Worm (Caenorhabditis elegans) whole organism, young adult: ENCODE measurements around the gene gcy-19.

ENCODE experiments used
- B0336.3 ChIP-seq: fragments of 200-800 bp; sonication (Bioruptor generic); IDR thresholded peaks from 2 replicates; pipeline ENCODE4 v1.3.6; 2022; ENCODE audit warnings: missing genetic modification characterization, missing compliant biosample characterization
- D2030.7 ChIP-seq: fragments of 200-800 bp; sonication (Bioruptor generic); IDR thresholded peaks from 2 replicates; pipeline ENCODE4 v1.3.6; 2022; ENCODE audit warnings: missing genetic modification reagents, missing genetic modification characterization, missing compliant biosample characterization
- F22D6.2 ChIP-seq: sonication (generic microtip); optimal IDR thresholded peaks from 2 replicates; lab custom pipeline; 2016; ENCODE audit warnings: mild to moderate bottlenecking, missing genetic modification characterization, missing compliant biosample characterization
- F33H1.4 ChIP-seq: fragments of 200-800 bp; sonication (Bioruptor generic); IDR thresholded peaks from 2 replicates; pipeline ENCODE4 v1.3.6; 2022; ENCODE audit warnings: missing genetic modification reagents, missing genetic modification characterization, missing compliant biosample characterization
- F39B2.1 ChIP-seq: fragments of 200-800 bp; sonication (Bioruptor generic); IDR thresholded peaks from 2 replicates; pipeline ENCODE4 v1.3.6; 2022; ENCODE audit warnings: missing genetic modification reagents, missing genetic modification characterization, missing compliant biosample characterization
- Y56A3A.18 ChIP-seq: fragments of 200-800 bp; sonication (Bioruptor generic); IDR thresholded peaks from 2 replicates; pipeline ENCODE4 v1.3.6; 2022; ENCODE audit warnings: missing genetic modification reagents, missing genetic modification characterization, missing compliant biosample characterization
- Y67H2A.10 ChIP-seq: fragments of 200-800 bp; sonication (Bioruptor generic); conservative IDR thresholded peaks from 2 replicates; pipeline ENCODE4 v1.3.6; 2022; ENCODE audit warnings: missing genetic modification reagents, missing genetic modification characterization, missing compliant biosample characterization
- ZK185.1 ChIP-seq: sonication (generic microtip); optimal IDR thresholded peaks from 2 replicates; lab custom pipeline; 2016; ENCODE audit warnings: mild to moderate bottlenecking, missing genetic modification characterization, missing compliant biosample characterization; ENCODE audit not compliant: poor library complexity, severe bottlenecking
- atf-7 ChIP-seq: sonication (generic microtip); optimal IDR thresholded peaks from 2 replicates; lab custom pipeline; 2017; ENCODE audit warnings: mild to moderate bottlenecking, missing genetic modification characterization, missing compliant biosample characterization
- athp-1 ChIP-seq: sonication (generic microtip); optimal IDR thresholded peaks from 2 replicates; lab custom pipeline; 2017; ENCODE audit warnings: mild to moderate bottlenecking, missing genetic modification characterization, missing compliant biosample characterization
- bed-2 ChIP-seq: fragments of 200-800 bp; sonication (Bioruptor generic); IDR thresholded peaks from 2 replicates; pipeline ENCODE4 v1.3.6; 2022; ENCODE audit warnings: missing genetic modification reagents, missing genetic modification characterization, missing compliant biosample characterization
- ccch-3 ChIP-seq: fragments of 200-800 bp; sonication (Bioruptor generic); optimal IDR thresholded peaks from 2 replicates; lab custom pipeline; 2018; ENCODE audit warnings: mild to moderate bottlenecking, missing genetic modification characterization, missing compliant biosample characterization
- cebp-1 ChIP-seq, 2 experiments: fragments of 200-800 bp in 1 of 2; sonication (Bioruptor generic) in 1 of 2; sonication (generic microtip) in 1 of 2; IDR thresholded peaks in 1 of 2; optimal IDR thresholded peaks in 1 of 2; 2 replicates each; pipeline versions ENCODE4 v1.3.6 to Lab custom; 2017 to 2022; ENCODE audit warnings: missing compliant biosample characterization in 2 of 2, missing genetic modification characterization in 2 of 2, mild to moderate bottlenecking in 1 of 2, missing genetic modification reagents in 1 of 2, moderate library complexity in 1 of 2
- cebp-2 ChIP-seq: fragments of 200-800 bp; sonication (Bioruptor generic); IDR thresholded peaks from 2 replicates; pipeline ENCODE4 v1.3.6; 2022; ENCODE audit warnings: missing genetic modification characterization, missing compliant biosample characterization
- ceh-27 ChIP-seq: fragments of 200-800 bp; sonication (Bioruptor generic); optimal IDR thresholded peaks from 2 replicates; lab custom pipeline; 2018; ENCODE audit warnings: mild to moderate bottlenecking, missing genetic modification characterization, moderate library complexity, missing compliant biosample characterization
- dox-1 ChIP-seq: fragments of 200-800 bp; sonication (Bioruptor generic); IDR thresholded peaks from 2 replicates; pipeline ENCODE4 v1.3.6; 2022; ENCODE audit warnings: missing genetic modification reagents, missing genetic modification characterization, missing compliant biosample characterization
- dpff-1 ChIP-seq: sonication (generic microtip); optimal IDR thresholded peaks from 2 replicates; lab custom pipeline; 2017; ENCODE audit warnings: mild to moderate bottlenecking, missing genetic modification characterization, missing compliant biosample characterization
- efl-1 ChIP-seq: fragments of 150-350 bp; optimal IDR thresholded peaks from 2 replicates; lab custom pipeline; 2014; ENCODE audit warnings: missing biosample characterization, missing genetic modification reagents, missing genetic modification characterization
- egrh-3 ChIP-seq: fragments of 200-800 bp; sonication (Bioruptor generic); IDR thresholded peaks from 2 replicates; pipeline ENCODE4 v1.3.6; 2022; ENCODE audit warnings: missing genetic modification reagents, missing genetic modification characterization, missing compliant biosample characterization
- gei-17 ChIP-seq: fragments of 200-800 bp; sonication (Bioruptor generic); optimal IDR thresholded peaks from 2 replicates; lab custom pipeline; 2018; ENCODE audit warnings: mild to moderate bottlenecking, missing genetic modification characterization, missing compliant biosample characterization
- hlh-26 ChIP-seq: fragments of 200-800 bp; sonication (Bioruptor generic); conservative IDR thresholded peaks from 2 replicates; pipeline ENCODE4 v1.3.6; 2022; ENCODE audit warnings: missing genetic modification reagents, missing genetic modification characterization, missing compliant biosample characterization
- hmg-1.2 ChIP-seq: fragments of 200-800 bp; sonication (Bioruptor generic); IDR thresholded peaks from 2 replicates; pipeline ENCODE4 v1.3.6; 2022; ENCODE audit warnings: missing genetic modification reagents, missing genetic modification characterization, missing compliant biosample characterization
- hsf-1 ChIP-seq: fragments of 200-800 bp; sonication (Bioruptor generic); IDR thresholded peaks from 2 replicates; pipeline ENCODE4 v1.3.6; 2022; ENCODE audit warnings: missing genetic modification reagents, missing genetic modification characterization, missing compliant biosample characterization
- let-526 ChIP-seq: fragments of 200-800 bp; sonication (Bioruptor generic); IDR thresholded peaks from 2 replicates; pipeline ENCODE4 v1.3.6; 2022; ENCODE audit warnings: missing genetic modification reagents, missing genetic modification characterization, missing compliant biosample characterization
- lin-26 ChIP-seq: fragments of 200-800 bp; sonication (Bioruptor generic); IDR thresholded peaks from 2 replicates; pipeline ENCODE4 v1.3.6; 2022; ENCODE audit warnings: missing genetic modification reagents, missing genetic modification characterization, missing compliant biosample characterization
- lin-54 ChIP-seq: fragments of 200-800 bp; sonication (Bioruptor generic); optimal IDR thresholded peaks from 2 replicates; lab custom pipeline; 2018; ENCODE audit warnings: mild to moderate bottlenecking, missing genetic modification characterization, missing compliant biosample characterization
- mcd-1 ChIP-seq: fragments of 200-800 bp; sonication (Bioruptor generic); IDR thresholded peaks from 2 replicates; pipeline ENCODE4 v1.3.6; 2022; ENCODE audit warnings: missing genetic modification reagents, missing genetic modification characterization, missing compliant biosample characterization
- mes-4 ChIP-seq: sonication (generic microtip); optimal IDR thresholded peaks from 2 replicates; lab custom pipeline; 2016; ENCODE audit warnings: missing genotype, missing genetic modification characterization, missing compliant biosample characterization
- nfya-1 ChIP-seq: sonication (generic microtip); optimal IDR thresholded peaks from 2 replicates; lab custom pipeline; 2017; ENCODE audit warnings: antibody characterized with exemption, missing compliant biosample characterization, missing genetic modification characterization, borderline replicate concordance; ENCODE audit not compliant: insufficient read depth
- nfya-2 ChIP-seq: fragments of 200-800 bp; sonication (Bioruptor generic); IDR thresholded peaks from 2 replicates; pipeline ENCODE4 v1.3.6; 2022; ENCODE audit warnings: missing genetic modification reagents, missing genetic modification characterization, missing compliant biosample characterization
- nhr-90 ChIP-seq: sonication (generic microtip); optimal IDR thresholded peaks from 2 replicates; lab custom pipeline; 2016; ENCODE audit warnings: missing genotype, mild to moderate bottlenecking, missing genetic modification characterization, missing compliant biosample characterization
- sdz-38 ChIP-seq: sonication (generic microtip); optimal IDR thresholded peaks from 2 replicates; lab custom pipeline; 2016; ENCODE audit warnings: missing genotype, missing genetic modification characterization, missing compliant biosample characterization
- snpc-1.3 ChIP-seq: sonication (generic microtip); optimal IDR thresholded peaks from 2 replicates; lab custom pipeline; 2017; ENCODE audit warnings: missing genetic modification characterization, mild to moderate bottlenecking, missing compliant biosample characterization, antibody characterized with exemption, moderate library complexity, missing genotype, missing genetic modification reagents; ENCODE audit not compliant: insufficient read depth
- snpc-3.4 ChIP-seq: sonication (generic microtip); optimal IDR thresholded peaks from 2 replicates; lab custom pipeline; 2017; ENCODE audit warnings: missing genetic modification characterization, mild to moderate bottlenecking, missing compliant biosample characterization, antibody characterized with exemption, moderate library complexity, missing genotype, missing genetic modification reagents
- unc-62 ChIP-seq: fragments of 150-350 bp; optimal IDR thresholded peaks from 2 replicates; lab custom pipeline; 2014; ENCODE audit warnings: missing biosample characterization, missing genetic modification reagents, missing genetic modification characterization
- zfh-2 ChIP-seq: fragments of 200-800 bp; sonication (Bioruptor generic); conservative IDR thresholded peaks from 2 replicates; pipeline ENCODE4 v1.3.6; 2022; ENCODE audit warnings: missing genetic modification reagents, missing genetic modification characterization, missing compliant biosample characterization
- ztf-25 ChIP-seq: fragments of 200-800 bp; sonication (Bioruptor generic); IDR thresholded peaks from 2 replicates; pipeline ENCODE4 v1.3.6; 2022; ENCODE audit warnings: missing genetic modification reagents, missing genetic modification characterization, missing compliant biosample characterization
- ztf-28 ChIP-seq: fragments of 200-800 bp; sonication (Bioruptor generic); IDR thresholded peaks from 2 replicates; pipeline ENCODE4 v1.3.6; 2022; ENCODE audit warnings: missing genetic modification reagents, missing genetic modification characterization, missing compliant biosample characterization
- ztf-3 ChIP-seq: fragments of 200-800 bp; sonication (Bioruptor generic); optimal IDR thresholded peaks from 2 replicates; lab custom pipeline; 2018; ENCODE audit warnings: mild to moderate bottlenecking, missing genetic modification characterization, missing compliant biosample characterization

Gene gcy-19

ce11 chrII:3206423-3206989 is 52.6 kb downstream of the gcy-19 start, which contains the start of the genes ZC239.20 and ZC239.21:
TSS of gene ZC239.20 (minus strand) at chrII:3206523.
TSS of gene ZC239.21 (plus strand) at chrII:3206939.
- no peak for TF ChIP-seq ZK185.1 (tag; lab: Kevin White, UChicago)
- no peak for TF ChIP-seq cebp-2 (GFP tag; lab: Robert Waterston, UW)
- no peak for TF ChIP-seq nfya-1 (tag; lab: Kevin White, UChicago)
- TF ChIP-seq cebp-1 (GFP tag; IDR thresholded peaks at IDR 0.05; lab: Robert Waterston, UW) = no peak
- TF ChIP-seq cebp-1 (tag; optimal IDR thresholded peaks at IDR 0.05; lab: Kevin White, UChicago) = no peak
- no peak for TF ChIP-seq sdz-38 (tag; lab: Kevin White, UChicago)
- TF ChIP-seq atf-7 (tag; lab: Kevin White, UChicago) = no peak
- no peak for TF ChIP-seq nhr-90 (tag; lab: Kevin White, UChicago)
- TF ChIP-seq lin-54 (GFP tag; lab: Kevin White, UChicago) = no peak
- no peak for TF ChIP-seq hlh-26 (GFP tag; lab: Robert Waterston, UW)
- no peak for TF ChIP-seq nfya-2 (GFP tag; lab: Robert Waterston, UW)
- no peak for TF ChIP-seq gei-17 (GFP tag; lab: Kevin White, UChicago)
- TF ChIP-seq ztf-25 (GFP tag; lab: Robert Waterston, UW) = no peak
- TF ChIP-seq F22D6.2 = no peak
- no peak for TF ChIP-seq hsf-1 (GFP tag; lab: Robert Waterston, UW)
- no peak for TF ChIP-seq hmg-1.2
- no peak for TF ChIP-seq mes-4
- TF ChIP-seq Y56A3A.18 = no peak

- no peak for TF ChIP-seq egrh-3 (GFP tag; lab: Robert Waterston, UW)
- no peak for TF ChIP-seq efl-1
- no peak for TF ChIP-seq bed-2 (GFP tag; lab: Robert Waterston, UW)
- TF ChIP-seq unc-62 (GFP tag; lab: Kevin White, UChicago) = no peak
- no peak for TF ChIP-seq lin-54 (GFP tag; lab: Kevin White, UChicago)
- TF ChIP-seq dpff-1 = no peak
- no peak for TF ChIP-seq F33H1.4
- TF ChIP-seq ztf-28 (GFP tag; lab: Robert Waterston, UW) = no peak
- TF ChIP-seq lin-26 (GFP tag; lab: Robert Waterston, UW) = no peak
- no peak for TF ChIP-seq ceh-27 (GFP tag; lab: Kevin White, UChicago)
- no peak for TF ChIP-seq athp-1 (tag; lab: Kevin White, UChicago)
- no peak for TF ChIP-seq let-526 (GFP tag; lab: Robert Waterston, UW)
- TF ChIP-seq F22D6.2 = no peak
- TF ChIP-seq snpc-1.3 (tag; lab: Kevin White, UChicago) = no peak
- TF ChIP-seq F39B2.1 (GFP tag; lab: Robert Waterston, UW) = no peak
- no peak for TF ChIP-seq mcd-1 (GFP tag; lab: Robert Waterston, UW)
- no peak for TF ChIP-seq D2030.7 (GFP tag; lab: Robert Waterston, UW)
- TF ChIP-seq zfh-2 (GFP tag; lab: Robert Waterston, UW) = no peak
- no peak for TF ChIP-seq nfya-2 (GFP tag; lab: Robert Waterston, UW)
Observed at ce11 chrII:3203415-3203814, 55.7 kb downstream of the gcy-19 start, which contains the start of gene sri-50. TSS of gene sri-50 (plus strand) at chrII:3203715.

ce11 chrII:3202519-3202918 is 56.6 kb downstream of the gcy-19 start, which contains the start of gene sri-53:
TSS of gene sri-53 (minus strand) at chrII:3202619.
- TF ChIP-seq ztf-3 = no peak
- no peak for TF ChIP-seq B0336.3 (GFP tag; lab: Robert Waterston, UW)
- no peak for TF ChIP-seq snpc-1.3 (tag; lab: Kevin White, UChicago)
- TF ChIP-seq mes-4 = no peak
- no peak for TF ChIP-seq atf-7 (tag; lab: Kevin White, UChicago)
- no peak for TF ChIP-seq snpc-3.4 (tag; lab: Kevin White, UChicago)
- no peak for TF ChIP-seq F22D6.2
- TF ChIP-seq dox-1 (GFP tag; lab: Robert Waterston, UW) = no peak
- TF ChIP-seq unc-62 (GFP tag; lab: Kevin White, UChicago) = no peak
- no peak for TF ChIP-seq ccch-3 (GFP tag; lab: Kevin White, UChicago)
- no peak for TF ChIP-seq Y67H2A.10 (GFP tag; lab: Robert Waterston, UW)
